Worm (Caenorhabditis elegans): ENCODE data around the gene nlp-2.

Gene nlp-2

DNA sequence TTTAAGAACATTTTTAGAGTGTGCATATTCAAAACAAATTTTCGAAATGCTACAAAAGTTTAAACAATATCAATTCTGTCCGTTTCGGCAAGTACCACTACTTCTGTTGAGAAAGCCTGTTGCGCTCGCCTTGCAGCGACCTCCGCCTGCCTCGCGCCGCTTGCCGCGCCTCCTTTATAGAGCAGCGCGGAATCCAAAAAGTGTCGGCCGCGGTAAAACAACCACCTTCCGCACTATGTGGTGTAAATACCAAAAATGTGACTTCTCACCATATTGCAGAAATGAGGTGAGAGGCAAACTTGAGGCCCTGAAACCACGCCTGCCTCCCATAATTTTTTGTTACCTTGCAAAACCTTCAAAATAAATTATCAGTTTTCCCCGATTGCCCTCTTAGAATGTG is 8.4 kb upstream of the nlp-2 start:
- TF ChIP-seq madf-2 (tag; optimal IDR thresholded peaks at IDR 0.05) (no peak), hlh-6 (tag; optimal IDR thresholded peaks at IDR 0.05) (no peak), ceh-9 (tag; optimal IDR thresholded peaks at IDR 0.05) (no peak), ets-4 (tag; optimal IDR thresholded peaks at IDR 0.05) (no peak), ceh-22 (tag; optimal IDR thresholded peaks at IDR 0.05) (no peak), pha-4 (tag; optimal IDR thresholded peaks at IDR 0.05) (no peak), fkh-6 (tag; optimal IDR thresholded peaks at IDR 0.05) (no peak), pat-9 (tag; optimal IDR thresholded peaks at IDR 0.05) (no peak), che-1 (tag; optimal IDR thresholded peaks at IDR 0.05) (no peak), ceh-48 (tag; optimal IDR thresholded peaks at IDR 0.05) (no peak), Y22D7AL.16 (tag; optimal IDR thresholded peaks at IDR 0.05) (no peak), sox-2 (GFP tag; IDR thresholded peaks at IDR 0.05) (no peak), ttx-3 (tag; optimal IDR thresholded peaks at IDR 0.05) (no peak), ztf-16 (tag; optimal IDR thresholded peaks at IDR 0.05) (no peak), ceh-14 (tag; optimal IDR thresholded peaks at IDR 0.05) (no peak), ama-1 (optimal IDR thresholded peaks at IDR 0.05) (no peak), zip-5 (tag; optimal IDR thresholded peaks at IDR 0.05) (no peak), rnt-1 (tag; optimal IDR thresholded peaks at IDR 0.05) (no peak), ceh-18 (tag; optimal IDR thresholded peaks at IDR 0.05) (no peak)

DNA sequence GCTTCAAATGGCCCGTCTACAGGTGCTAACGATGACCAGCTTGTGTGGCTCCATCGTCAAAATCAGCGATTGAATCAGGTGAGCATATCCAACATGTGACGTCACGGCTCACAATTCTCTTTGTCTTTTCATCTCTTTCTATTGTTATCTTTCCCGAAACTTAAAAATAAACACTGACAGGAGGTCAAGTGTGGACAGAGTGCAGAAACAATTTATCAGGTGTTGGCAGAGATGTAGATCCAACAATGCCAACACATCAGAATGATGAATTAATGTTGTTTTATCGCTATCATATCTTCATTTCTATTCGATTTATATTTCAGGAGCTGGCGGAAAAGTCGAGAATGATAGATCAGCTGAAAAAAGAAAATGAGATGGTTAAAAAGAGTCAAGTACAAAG is 3.4 kb upstream of the nlp-2 start:
- TF ChIP-seq nhr-11 (tag; optimal IDR thresholded peaks at IDR 0.05) (no peak), nfya-1 (tag; optimal IDR thresholded peaks at IDR 0.05) (no peak), ceh-18 (tag; optimal IDR thresholded peaks at IDR 0.05) (peak; percentile 8), hlh-15 (tag; optimal IDR thresholded peaks at IDR 0.05) (no peak), unc-3 (GFP tag; conservative IDR thresholded peaks at IDR 0.05) (no peak), unc-3 (tag; optimal IDR thresholded peaks at IDR 0.05) (no peak), lin-11 (tag; optimal IDR thresholded peaks at IDR 0.05) (no peak), ahr-1 (tag; optimal IDR thresholded peaks at IDR 0.05) (no peak), K09A11.1 (tag; optimal IDR thresholded peaks at IDR 0.05; ENCODE audit: insufficient read depth) (no peak), T23F11.4 (GFP tag; optimal IDR thresholded peaks at IDR 0.05) (no peak), mec-3 (tag; optimal IDR thresholded peaks at IDR 0.05; ENCODE audit: borderline replicate concordance) (no peak), unc-55 (GFP tag; optimal IDR thresholded peaks at IDR 0.05) (peak; percentile 47), odd-2 (tag; optimal IDR thresholded peaks at IDR 0.05) (no peak), ama-1 (optimal IDR thresholded peaks at IDR 0.05) (no peak), ceh-24 (tag; optimal IDR thresholded peaks at IDR 0.05) (no peak), ceh-2 (tag; optimal IDR thresholded peaks at IDR 0.05) (no peak)

DNA sequence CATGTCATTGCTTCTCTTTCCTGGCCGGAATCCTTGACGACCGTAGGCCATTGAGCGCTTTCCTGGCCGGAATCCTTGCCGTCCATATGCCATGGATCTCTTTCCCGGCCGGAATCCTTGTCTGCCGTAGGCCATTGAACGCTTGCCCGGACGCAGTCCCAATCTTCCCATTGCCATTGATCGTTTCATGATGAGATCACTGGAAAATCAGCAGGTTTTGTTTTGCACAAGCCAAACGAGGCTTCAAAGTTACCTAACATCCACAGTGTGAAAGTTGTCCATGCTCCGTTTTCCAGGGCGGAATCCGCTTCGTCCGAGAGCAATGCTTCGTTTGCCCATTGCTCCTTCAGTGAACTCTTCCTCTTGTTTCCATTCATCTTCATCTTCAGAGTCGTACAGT is 462 bp downstream of the nlp-2 start:
- TF ChIP-seq elt-4 (tag; optimal IDR thresholded peaks at IDR 0.05), result no peak

DNA sequence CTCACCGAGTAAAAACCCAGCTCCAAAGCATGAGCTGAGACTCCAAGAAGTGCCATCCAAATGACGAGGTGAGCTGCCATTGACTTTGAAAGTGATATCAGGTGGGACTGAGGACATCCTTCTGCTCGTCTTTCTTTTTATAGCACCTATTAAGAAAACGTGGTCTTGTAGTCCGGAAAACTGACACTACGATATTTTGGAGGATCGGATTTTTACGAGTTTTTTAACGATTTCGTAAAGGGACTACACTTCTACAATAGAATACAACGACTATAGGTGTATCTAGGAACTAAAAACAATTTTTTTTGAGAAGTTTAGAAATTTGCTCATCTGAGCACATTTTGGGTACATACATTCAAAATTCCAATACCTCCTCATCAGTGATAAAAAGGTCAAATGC is 1.7 kb downstream of the nlp-2 start, which contains the start of gene nlp-23:
Gene nlp-23 (minus strand): TSS at position 101 of the 400 bp plus-strand sequence.
- no peak for TF ChIP-seq elt-2 (tag; optimal IDR thresholded peaks at IDR 0.05)
- TF ChIP-seq madf-2 (tag; optimal IDR thresholded peaks at IDR 0.05), result no peak
- TF ChIP-seq ets-4 (tag; optimal IDR thresholded peaks at IDR 0.05), result no peak
- no peak for TF ChIP-seq ref-2 (tag; optimal IDR thresholded peaks at IDR 0.05)
- TF ChIP-seq rnt-1 (tag; optimal IDR thresholded peaks at IDR 0.05), result no peak
- TF ChIP-seq dve-1 (tag; optimal IDR thresholded peaks at IDR 0.05), result no peak
- TF ChIP-seq fax-1 (tag; optimal IDR thresholded peaks at IDR 0.05), result no peak
- TF ChIP-seq ceh-31 (tag; optimal IDR thresholded peaks at IDR 0.05), result no peak
- no peak for TF ChIP-seq pat-9 (tag; optimal IDR thresholded peaks at IDR 0.05)
- TF ChIP-seq K02D7.2 (tag; optimal IDR thresholded peaks at IDR 0.05), result no peak
- no peak for TF ChIP-seq sox-4 (tag; optimal IDR thresholded peaks at IDR 0.05)
- TF ChIP-seq ceh-14 (tag; optimal IDR thresholded peaks at IDR 0.05), result no peak
- TF ChIP-seq C08G9.2 (tag; optimal IDR thresholded peaks at IDR 0.05), result no peak
- no peak for TF ChIP-seq pax-1 (tag; optimal IDR thresholded peaks at IDR 0.05)
- TF ChIP-seq mec-3 (tag; optimal IDR thresholded peaks at IDR 0.05; ENCODE audit: borderline replicate concordance), result no peak
- TF ChIP-seq Y22D7AL.16 (tag; optimal IDR thresholded peaks at IDR 0.05), result no peak

Measured in whole organism, late embryonic.